Fruit fly (Drosophila melanogaster) whole organism: ENCODE data around the gene skd.

Source experiments
- CG8478 ChIP-seq: fragments of >200 bp; optimal IDR thresholded peaks from 2 replicates; lab custom pipeline; 2018; ENCODE audit warnings: inconsistent platforms
- Dll ChIP-seq: fragments of >200 bp; optimal IDR thresholded peaks from 2 replicates; lab custom pipeline; 2017
- EcR ChIP-seq, 2 experiments: fragments of >200 bp; optimal IDR thresholded peaks; 2 replicates each; lab custom pipeline; 2017; ENCODE audit warnings: missing biosample characterization in 2 of 2, missing genetic modification characterization in 2 of 2, missing genetic modification reagents in 2 of 2
- pan ChIP-seq: fragments of >200 bp; optimal IDR thresholded peaks from 2 replicates; lab custom pipeline; 2017
- psq ChIP-seq: fragments of >200 bp; optimal IDR thresholded peaks from 2 replicates; lab custom pipeline; 2017
- usp ChIP-seq: fragments of >200 bp; optimal IDR thresholded peaks from 2 replicates; lab custom pipeline; 2017; ENCODE audit warnings: missing biosample characterization, missing genetic modification characterization, mixed read lengths

Gene skd

dm6 chr3L:20946054-20946453 is 81.2 kb downstream of the skd start:
- no peak for TF ChIP-seq pan (lab: Kevin White, UChicago)
- TF ChIP-seq EcR (GFP tag; optimal IDR thresholded peaks at IDR 0.05; lab: Kevin White, UChicago), result no peak
- TF ChIP-seq CG8478 (lab: Kevin White, UChicago), result no peak

dm6 chr3L:20944180-20944579 is 83.1 kb downstream of the skd start:
- TF ChIP-seq usp (GFP tag; lab: Kevin White, UChicago) (no peak), psq (lab: Kevin White, UChicago) (no peak), pan (lab: Kevin White, UChicago) (no peak), EcR (GFP tag; optimal IDR thresholded peaks at IDR 0.05; lab: Kevin White, UChicago) (no peak), Dll (no peak), CG8478 (lab: Kevin White, UChicago) (no peak)
